Worm (Caenorhabditis elegans) whole organism, L3 larva: ENCODE data around the gene C13A2.9.

Source experiments
- aly-2 ChIP-seq: fragments of 150-350 bp; optimal IDR thresholded peaks from 2 replicates; lab custom pipeline; 2014; ENCODE audit warnings: missing biosample characterization, missing genetic modification characterization
- ceh-16 ChIP-seq: sonication (generic microtip); optimal IDR thresholded peaks from 2 replicates; lab custom pipeline; 2017; ENCODE audit warnings: missing biosample characterization, missing genetic modification characterization
- elt-1 ChIP-seq: fragments of 150-350 bp; optimal IDR thresholded peaks from 2 replicates; lab custom pipeline; 2014; ENCODE audit warnings: missing biosample characterization, missing genetic modification characterization
- fos-1 ChIP-seq: fragments of 150-350 bp; optimal IDR thresholded peaks from 2 replicates; lab custom pipeline; 2014; ENCODE audit warnings: missing biosample characterization, missing genetic modification characterization
- lin-15B ChIP-seq: fragments of 150-350 bp; optimal IDR thresholded peaks from 2 replicates; lab custom pipeline; 2014; ENCODE audit warnings: missing biosample characterization, missing genetic modification characterization
- nhr-237 ChIP-seq: fragments of 150-350 bp; optimal IDR thresholded peaks from 2 replicates; lab custom pipeline; 2014; ENCODE audit warnings: missing biosample characterization, missing genetic modification characterization
- nhr-77 ChIP-seq: fragments of 150-350 bp; optimal IDR thresholded peaks from 2 replicates; lab custom pipeline; 2014; ENCODE audit warnings: missing biosample characterization, missing genetic modification characterization
- pha-4 ChIP-seq: fragments of 150-350 bp; optimal IDR thresholded peaks from 2 replicates; lab custom pipeline; 2014; ENCODE audit warnings: missing biosample characterization, missing genetic modification reagents, missing genetic modification characterization
- zag-1 ChIP-seq: fragments of 150-350 bp; optimal IDR thresholded peaks from 2 replicates; lab custom pipeline; 2014; ENCODE audit warnings: missing biosample characterization, missing genetic modification characterization
- ztf-4 ChIP-seq: fragments of 150-350 bp; optimal IDR thresholded peaks from 2 replicates; lab custom pipeline; 2014; ENCODE audit warnings: missing biosample characterization, missing genetic modification characterization

- TF ChIP-seq lin-15B (tag; lab: Kevin White, UChicago) (no peak), nhr-237 (no peak), ceh-16 (no peak), ztf-4 (tag; lab: Kevin White, UChicago) (no peak), aly-2 (tag; lab: Kevin White, UChicago) (no peak), pha-4 (tag; lab: Kevin White, UChicago) (no peak), elt-1 (tag; lab: Kevin White, UChicago) (no peak), zag-1 (tag; lab: Kevin White, UChicago) (no peak), fos-1 (tag; lab: Kevin White, UChicago) (no peak), nhr-77 (tag; lab: Kevin White, UChicago) (no peak)
Observed at ce11 chrV:7279090-7279489, 15.1 kb upstream of the C13A2.9 start, which contains the start of gene C13A2.4.
